Fruit fly (Drosophila melanogaster) whole organism, embryonic: Measurements from ENCODE around the gene CG46313.

ENCODE experiments used
- ATbp ChIP-seq: fragments of 200-800 bp; sonication (Bioruptor generic); optimal IDR thresholded peaks from 2 replicates; lab custom pipeline; 2017; ENCODE audit warnings: missing biosample characterization, mild to moderate bottlenecking, missing genetic modification characterization, missing genetic modification reagents
- Atf-2 ChIP-seq: fragments of 200-800 bp; sonication (Bioruptor generic); optimal IDR thresholded peaks from 2 replicates; lab custom pipeline; 2016; ENCODE audit warnings: missing biosample characterization, missing genetic modification characterization
- CG10209 ChIP-seq: fragments of 200-800 bp; sonication (Bioruptor generic); optimal IDR thresholded peaks from 3 replicates; lab custom pipeline; 2017; ENCODE audit warnings: missing biosample characterization, mild to moderate bottlenecking, missing genetic modification characterization, missing genetic modification reagents
- CG10321 ChIP-seq: fragments of 200-800 bp; sonication (Bioruptor generic); IDR thresholded peaks from 2 replicates; pipeline ENCODE4 v1.3.6; 2022; ENCODE audit warnings: missing biosample characterization, missing genetic modification characterization
- CG11398 ChIP-seq: fragments of 200-800 bp; sonication (Bioruptor generic); optimal IDR thresholded peaks from 2 replicates; lab custom pipeline; 2016; ENCODE audit warnings: missing biosample characterization, missing genetic modification characterization
- CG12659 ChIP-seq: fragments of 200-800 bp; sonication (Bioruptor generic); optimal IDR thresholded peaks from 3 replicates; lab custom pipeline; 2017; ENCODE audit warnings: mild to moderate bottlenecking, missing biosample characterization, missing genetic modification reagents, missing genetic modification characterization
- CG15011 ChIP-seq: fragments of 200-800 bp; sonication (Bioruptor generic); optimal IDR thresholded peaks from 3 replicates; lab custom pipeline; 2018; ENCODE audit warnings: missing biosample characterization, mild to moderate bottlenecking, missing genetic modification characterization
- CG16779 ChIP-seq: fragments of 200-800 bp; sonication (Bioruptor generic); IDR thresholded peaks from 2 replicates; pipeline ENCODE4 v1.3.6; 2022; ENCODE audit warnings: missing biosample characterization, missing genetic modification characterization
- CG18619 ChIP-seq: fragments of 200-800 bp; sonication (Bioruptor generic); optimal IDR thresholded peaks from 3 replicates; lab custom pipeline; 2017; ENCODE audit warnings: missing biosample characterization, mild to moderate bottlenecking, missing genetic modification characterization
- CG2678 ChIP-seq: fragments of 200-800 bp; sonication (Bioruptor generic); optimal IDR thresholded peaks from 3 replicates; lab custom pipeline; 2019; ENCODE audit warnings: missing biosample characterization, mild to moderate bottlenecking, missing genetic modification characterization, moderate library complexity
- CG2712 ChIP-seq: fragments of 200-800 bp; optimal IDR thresholded peaks from 3 replicates; lab custom pipeline; 2019; ENCODE audit warnings: missing biosample characterization, mild to moderate bottlenecking, missing genetic modification characterization, moderate library complexity
- CG2875 ChIP-seq: fragments of 200-800 bp; sonication (Bioruptor generic); optimal IDR thresholded peaks from 2 replicates; lab custom pipeline; 2017; ENCODE audit warnings: missing biosample characterization, mild to moderate bottlenecking, missing genetic modification characterization, missing genetic modification reagents
- CG3065 ChIP-seq: fragments of 200-800 bp; sonication (Bioruptor generic); optimal IDR thresholded peaks from 2 replicates; lab custom pipeline; 2016; ENCODE audit warnings: missing biosample characterization, missing genetic modification characterization
- CG31441 ChIP-seq: fragments of 200-800 bp; sonication (Bioruptor generic); IDR thresholded peaks from 2 replicates; pipeline ENCODE4 v1.3.6; 2022; ENCODE audit warnings: missing biosample characterization, missing genetic modification characterization
- CG34422 ChIP-seq: fragments of 200-800 bp; sonication (Bioruptor generic); IDR thresholded peaks from 3 replicates; pipeline ENCODE4 v1.3.6; 2022; ENCODE audit warnings: missing biosample characterization, missing genetic modification characterization
- CG4617 ChIP-seq: fragments of 200-800 bp; sonication (Bioruptor generic); optimal IDR thresholded peaks from 3 replicates; lab custom pipeline; 2016; ENCODE audit warnings: missing biosample characterization, missing genetic modification characterization, borderline replicate concordance
- CG5180 ChIP-seq: fragments of 200-800 bp; sonication (Bioruptor generic); optimal IDR thresholded peaks from 3 replicates; lab custom pipeline; 2017; ENCODE audit warnings: missing biosample characterization, missing genetic modification characterization, mild to moderate bottlenecking, moderate library complexity, missing genetic modification reagents
- CG5953 ChIP-seq: fragments of 200-800 bp; sonication (Bioruptor generic); IDR thresholded peaks from 2 replicates; pipeline ENCODE4 v1.3.6; 2022; ENCODE audit warnings: missing biosample characterization, missing genetic modification characterization
- CG6175 ChIP-seq: fragments of 200-800 bp; sonication (Bioruptor generic); IDR thresholded peaks from 3 replicates; pipeline ENCODE4 v1.3.6; 2022; ENCODE audit warnings: missing biosample characterization, missing genetic modification characterization
- CG6689 ChIP-seq: fragments of 200-800 bp; sonication (Bioruptor generic); IDR thresholded peaks from 2 replicates; pipeline ENCODE4 v1.3.6; 2022; ENCODE audit warnings: missing biosample characterization, missing genetic modification characterization
- CG6813 ChIP-seq: fragments of 200-800 bp; sonication (Bioruptor generic); optimal IDR thresholded peaks from 2 replicates; lab custom pipeline; 2017; ENCODE audit warnings: missing biosample characterization, missing genetic modification characterization, mild to moderate bottlenecking, moderate library complexity, missing genetic modification reagents
- CG7987 ChIP-seq: fragments of 200-800 bp; sonication (Bioruptor generic); optimal IDR thresholded peaks from 2 replicates; lab custom pipeline; 2018; ENCODE audit warnings: missing biosample characterization, mild to moderate bottlenecking, missing genetic modification characterization, moderate library complexity
- CG8281 ChIP-seq: fragments of 200-800 bp; sonication (Bioruptor generic); optimal IDR thresholded peaks from 2 replicates; lab custom pipeline; 2018; ENCODE audit warnings: missing biosample characterization, mild to moderate bottlenecking, missing genetic modification characterization, moderate library complexity
- CG8290 ChIP-seq, 3 experiments: fragments of 200-800 bp; sonication (Bioruptor generic); optimal IDR thresholded peaks; 2 replicates each; lab custom pipeline; 2016 to 2019; ENCODE audit warnings: missing biosample characterization in 3 of 3, missing genetic modification characterization in 3 of 3, mild to moderate bottlenecking in 2 of 3, moderate library complexity in 1 of 3
- Dbx ChIP-seq: fragments of 200-800 bp; sonication (Bioruptor generic); IDR thresholded peaks from 3 replicates; pipeline ENCODE4 v1.3.6; 2022; ENCODE audit warnings: missing biosample characterization, missing genetic modification characterization
- E2f2 ChIP-seq: fragments of 200-800 bp; sonication (Bioruptor generic); IDR thresholded peaks from 2 replicates; pipeline ENCODE4 v1.3.6; 2022; ENCODE audit warnings: missing biosample characterization, missing genetic modification characterization
- Elba2 ChIP-seq: fragments of 200-800 bp; sonication (Bioruptor generic); optimal IDR thresholded peaks from 3 replicates; lab custom pipeline; 2016; ENCODE audit warnings: missing biosample characterization, missing genetic modification characterization
- GATAe ChIP-seq: fragments of 200-800 bp; sonication (Bioruptor generic); conservative IDR thresholded peaks from 2 replicates; pipeline ENCODE4 v1.3.6; 2022; ENCODE audit warnings: missing biosample characterization, missing genetic modification characterization
- Hmr ChIP-seq: fragments of 200-800 bp; sonication (Bioruptor generic); optimal IDR thresholded peaks from 3 replicates; lab custom pipeline; 2017; ENCODE audit warnings: mild to moderate bottlenecking, missing biosample characterization, missing genetic modification reagents, missing genetic modification characterization
- Jarid2 ChIP-seq: fragments of 200-800 bp; sonication (Bioruptor generic); optimal IDR thresholded peaks from 3 replicates; lab custom pipeline; 2017; ENCODE audit warnings: mild to moderate bottlenecking, missing biosample characterization, missing genetic modification reagents, missing genetic modification characterization
- Lim3 ChIP-seq: fragments of 200-800 bp; sonication (Bioruptor generic); IDR thresholded peaks from 2 replicates; pipeline ENCODE4 v1.3.6; 2022; ENCODE audit warnings: missing biosample characterization, missing genetic modification characterization
- NK7.1 ChIP-seq: fragments of 200-800 bp; sonication (Bioruptor generic); optimal IDR thresholded peaks from 3 replicates; lab custom pipeline; 2016; ENCODE audit warnings: missing biosample characterization, missing genetic modification characterization
- Optix ChIP-seq: fragments of 200-800 bp; sonication (Bioruptor generic); IDR thresholded peaks from 3 replicates; pipeline ENCODE4 v1.3.6; 2022; ENCODE audit warnings: missing biosample characterization, missing genetic modification characterization
- bab2 ChIP-seq: fragments of 200-800 bp; sonication (Bioruptor generic); optimal IDR thresholded peaks from 2 replicates; lab custom pipeline; 2016; ENCODE audit warnings: missing biosample characterization, missing genetic modification characterization
- bcd ChIP-seq: fragments of 200-800 bp; sonication (Bioruptor generic); optimal IDR thresholded peaks from 2 replicates; lab custom pipeline; 2017; ENCODE audit warnings: missing biosample characterization, mild to moderate bottlenecking, missing genetic modification characterization
- bowl ChIP-seq: fragments of 200-800 bp; sonication (Bioruptor generic); IDR thresholded peaks from 2 replicates; pipeline ENCODE4 v1.3.6; 2022; ENCODE audit warnings: missing biosample characterization, missing genetic modification characterization
- croc ChIP-seq: fragments of 200-800 bp; sonication (Bioruptor generic); conservative IDR thresholded peaks from 3 replicates; pipeline ENCODE4 v1.3.6; 2022; ENCODE audit warnings: missing biosample characterization, missing genetic modification characterization
- dan ChIP-seq: fragments of 200-800 bp; sonication (Bioruptor generic); IDR thresholded peaks from 2 replicates; pipeline ENCODE4 v1.3.6; 2022; ENCODE audit warnings: missing biosample characterization, missing genetic modification characterization
- emc ChIP-seq: fragments of 200-800 bp; sonication (Bioruptor generic); optimal IDR thresholded peaks from 2 replicates; lab custom pipeline; 2016; ENCODE audit warnings: missing biosample characterization, missing genetic modification characterization
- gcm2 ChIP-seq: fragments of 200-800 bp; sonication (Bioruptor generic); optimal IDR thresholded peaks from 2 replicates; lab custom pipeline; 2016; ENCODE audit warnings: missing biosample characterization, missing genetic modification characterization
- h ChIP-seq: fragments of >200 bp; optimal IDR thresholded peaks from 2 replicates; lab custom pipeline; 2017
- insv ChIP-seq, 2 experiments: fragments of 200-800 bp; sonication (Bioruptor generic); optimal IDR thresholded peaks; 3 replicates each; lab custom pipeline; 2016 to 2018; ENCODE audit warnings: missing biosample characterization in 2 of 2, missing genetic modification characterization in 2 of 2
- lilli ChIP-seq: fragments of 200-800 bp; sonication (Bioruptor generic); optimal IDR thresholded peaks from 3 replicates; lab custom pipeline; 2016; ENCODE audit warnings: missing biosample characterization, missing genetic modification characterization
- mirr ChIP-seq: fragments of 200-800 bp; sonication (Bioruptor generic); optimal IDR thresholded peaks from 3 replicates; lab custom pipeline; 2018; ENCODE audit warnings: missing biosample characterization, mild to moderate bottlenecking, missing genetic modification characterization
- nau ChIP-seq: fragments of 200-800 bp; sonication (Bioruptor generic); optimal IDR thresholded peaks from 3 replicates; lab custom pipeline; 2017; ENCODE audit warnings: missing biosample characterization, mild to moderate bottlenecking, missing genetic modification characterization, missing genetic modification reagents
- salm ChIP-seq: fragments of 200-800 bp; sonication (Bioruptor generic); optimal IDR thresholded peaks from 2 replicates; lab custom pipeline; 2018; ENCODE audit warnings: missing biosample characterization, mild to moderate bottlenecking, missing genetic modification characterization
- sug ChIP-seq: fragments of 200-800 bp; optimal IDR thresholded peaks from 2 replicates; lab custom pipeline; 2019; ENCODE audit warnings: missing biosample characterization, mild to moderate bottlenecking, missing genetic modification characterization, moderate library complexity
- tap ChIP-seq: fragments of 200-800 bp; optimal IDR thresholded peaks from 3 replicates; lab custom pipeline; 2019; ENCODE audit warnings: missing biosample characterization, mild to moderate bottlenecking, missing genetic modification characterization, moderate library complexity
- tgo ChIP-seq: fragments of 200-800 bp; sonication (Bioruptor generic); IDR thresholded peaks from 3 replicates; pipeline ENCODE4 v1.3.6; 2022; ENCODE audit warnings: missing biosample characterization, missing genetic modification characterization
- tin ChIP-seq: fragments of 200-800 bp; sonication (Bioruptor generic); optimal IDR thresholded peaks from 3 replicates; lab custom pipeline; 2016; ENCODE audit warnings: missing biosample characterization, missing genetic modification characterization
- wor ChIP-seq: fragments of 200-800 bp; sonication (Bioruptor generic); IDR thresholded peaks from 2 replicates; pipeline ENCODE4 v1.3.6; 2022; ENCODE audit warnings: missing biosample characterization, missing genetic modification characterization

The CG46313 gene

DNA sequence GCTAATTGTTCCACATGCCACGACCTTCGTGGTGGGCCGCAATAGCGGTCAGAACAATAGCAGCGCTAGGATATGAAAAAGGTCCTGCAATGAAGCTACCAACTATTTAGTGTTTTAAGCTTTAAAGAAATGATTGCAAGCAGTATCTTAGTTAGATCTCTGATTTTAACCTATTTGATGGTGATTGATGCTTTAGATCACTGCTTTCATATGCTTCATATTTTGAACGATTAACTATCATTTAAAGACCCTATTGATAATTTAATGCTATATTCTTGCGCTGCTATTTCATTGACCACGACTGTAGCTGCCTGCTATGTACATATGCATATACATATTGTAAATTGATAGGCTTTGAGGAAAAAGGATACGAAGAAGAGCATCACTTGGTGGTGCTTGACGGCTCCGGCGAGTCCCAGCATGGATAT is 14.6 kb upstream of the CG46313 start (continued):
- TF ChIP-seq ATbp (peak; percentile 27), bcd (GFP tag; lab: Kevin White, UChicago) (peak; percentile 76), tgo (peak; percentile 50; the same call in 1 of the 3 replicates), Hmr (GFP tag; lab: Kevin White, UChicago) (peak; percentile 48), CG2678 (tag; lab: Kevin White, UChicago) (peak; percentile 49), tap (tag; lab: Kevin White, UChicago) (peak; percentile 78), CG2875 (no peak), CG4617 (GFP tag; lab: Kevin White, UChicago) (no peak), CG7987 (GFP tag; lab: Kevin White, UChicago) (peak; percentile 55), GATAe (no peak), CG8281 (tag; lab: Kevin White, UChicago) (no peak), CG16779 (0 out of 2 replicates have a peak, but pooled peaks have one; percentile 19), tin (GFP tag; lab: Kevin White, UChicago) (peak; percentile 85), CG12659 (GFP tag; lab: Kevin White, UChicago) (peak; percentile 9), Lim3 (GFP tag; lab: Robert Waterston, UW) (no peak), wor (GFP tag; lab: Robert Waterston, UW) (no peak), E2f2 (no peak), Atf-2 (GFP tag; lab: Kevin White, UChicago) (peak; percentile 3), insv (GFP tag; optimal IDR thresholded peaks at IDR 0.05; lab: Kevin White, UChicago) (no peak), CG10209 (GFP tag; lab: Kevin White, UChicago) (peak; percentile 35), Optix (GFP tag; lab: Robert Waterston, UW) (no peak), bowl (GFP tag; lab: Robert Waterston, UW) (no peak), bab2 (GFP tag; lab: Kevin White, UChicago) (peak; percentile 86), Jarid2 (GFP tag; lab: Kevin White, UChicago) (peak; percentile 16), dan (no peak), nau (peak; percentile 53), lilli (GFP tag; lab: Kevin White, UChicago) (peak; percentile 55), CG18619 (GFP tag; lab: Kevin White, UChicago) (peak; percentile 14), CG2712 (tag; lab: Kevin White, UChicago) (peak; percentile 70), NK7.1 (GFP tag; lab: Kevin White, UChicago) (peak; percentile 33), sug (peak; percentile 40), Elba2 (GFP tag; lab: Kevin White, UChicago) (no peak), CG6813 (GFP tag; lab: Kevin White, UChicago) (peak; percentile 83), CG6689 (GFP tag; lab: Robert Waterston, UW) (peak; percentile 78), salm (tag; lab: Kevin White, UChicago) (no peak), gcm2 (GFP tag; lab: Kevin White, UChicago) (no peak), CG11398 (no peak), CG5953 (GFP tag; lab: Robert Waterston, UW) (0 out of 2 replicates have a peak, but pooled peaks have one; percentile 17), CG10321 (GFP tag; lab: Robert Waterston, UW) (no peak), croc (GFP tag; lab: Robert Waterston, UW) (peak; percentile 43; the same call in 2 of the 3 replicates), CG15011 (peak; percentile 76), Dbx (GFP tag; lab: Robert Waterston, UW) (peak; percentile 32; the same call in 1 of the 3 replicates), CG6175 (GFP tag; lab: Robert Waterston, UW) (no peak), mirr (GFP tag; lab: Kevin White, UChicago) (peak; percentile 24), CG5180 (GFP tag; lab: Kevin White, UChicago) (peak; percentile 68), CG8290 (GFP tag; optimal IDR thresholded peaks at IDR 0.05; lab: Kevin White, UChicago) (peak; percentile 36), CG8290 (tag; optimal IDR thresholded peaks at IDR 0.05; lab: Kevin White, UChicago) (peak in 1 of 2 experiments; percentile 23), emc (GFP tag; lab: Kevin White, UChicago) (peak; percentile 2), CG34422 (no peak), CG31441 (peak; percentile 70), CG3065 (GFP tag; lab: Kevin White, UChicago) (no peak), h (no peak)
